Fruit fly (Drosophila melanogaster) whole organism, embryonic: ENCODE measurements around the gene CG12766.

Experiments used
- Adf1 ChIP-seq: fragments of 200-800 bp; sonication (Bioruptor generic); IDR thresholded peaks from 2 replicates; pipeline ENCODE4 v1.3.6; 2022; ENCODE audit warnings: missing biosample characterization, missing genetic modification characterization
- CG10979 ChIP-seq: fragments of 200-800 bp; sonication (Bioruptor generic); optimal IDR thresholded peaks from 2 replicates; lab custom pipeline; 2018; ENCODE audit warnings: missing biosample characterization, mild to moderate bottlenecking, missing genetic modification characterization, moderate library complexity
- CG11456 ChIP-seq: fragments of 200-800 bp; sonication (Bioruptor generic); IDR thresholded peaks from 3 replicates; pipeline ENCODE4 v1.3.6; 2022; ENCODE audit warnings: missing biosample characterization, missing genetic modification characterization
- CG11504 ChIP-seq: fragments of 200-800 bp; sonication (Bioruptor generic); optimal IDR thresholded peaks from 3 replicates; lab custom pipeline; 2019; ENCODE audit warnings: missing biosample characterization, mild to moderate bottlenecking, missing genetic modification characterization, moderate library complexity
- CG12659 ChIP-seq: fragments of 200-800 bp; sonication (Bioruptor generic); optimal IDR thresholded peaks from 3 replicates; lab custom pipeline; 2017; ENCODE audit warnings: mild to moderate bottlenecking, missing biosample characterization, missing genetic modification reagents, missing genetic modification characterization
- CG13123 ChIP-seq: fragments of 200-800 bp; sonication (Bioruptor generic); optimal IDR thresholded peaks from 2 replicates; lab custom pipeline; 2016; ENCODE audit warnings: missing biosample characterization, missing genetic modification characterization
- CG15073 ChIP-seq: fragments of 200-800 bp; sonication (Bioruptor generic); optimal IDR thresholded peaks from 2 replicates; lab custom pipeline; 2016; ENCODE audit warnings: missing biosample characterization, missing genetic modification characterization
- CG15514 ChIP-seq: fragments of 200-800 bp; sonication (Bioruptor generic); optimal IDR thresholded peaks from 3 replicates; lab custom pipeline; 2017; ENCODE audit warnings: missing biosample characterization, missing genetic modification characterization, mild to moderate bottlenecking, moderate library complexity, missing genetic modification reagents
- CG15696 ChIP-seq: fragments of 200-800 bp; sonication (Bioruptor generic); optimal IDR thresholded peaks from 2 replicates; lab custom pipeline; 2019; ENCODE audit warnings: missing biosample characterization, mild to moderate bottlenecking, missing genetic modification characterization, moderate library complexity
- CG17361 ChIP-seq: fragments of 200-800 bp; sonication (Bioruptor generic); IDR thresholded peaks from 3 replicates; pipeline ENCODE4 v1.3.6; 2022; ENCODE audit warnings: missing biosample characterization, missing genetic modification characterization
- CG1792 ChIP-seq: fragments of 200-800 bp; sonication (Bioruptor generic); optimal IDR thresholded peaks from 2 replicates; lab custom pipeline; 2016; ENCODE audit warnings: missing biosample characterization, missing genetic modification characterization
- CG2120 ChIP-seq: fragments of 200-800 bp; sonication (Bioruptor generic); optimal IDR thresholded peaks from 3 replicates; lab custom pipeline; 2016; ENCODE audit warnings: missing biosample characterization, missing genetic modification characterization
- CG2889 ChIP-seq: fragments of 200-800 bp; sonication (Bioruptor generic); IDR thresholded peaks from 3 replicates; pipeline ENCODE4 v1.3.6; 2022; ENCODE audit warnings: missing biosample characterization, missing genetic modification characterization
- CG32772 ChIP-seq: fragments of 200-800 bp; sonication (Bioruptor generic); IDR thresholded peaks from 2 replicates; pipeline ENCODE4 v1.3.6; 2022; ENCODE audit warnings: missing biosample characterization, missing genetic modification characterization
- CG4328 ChIP-seq: fragments of 200-800 bp; sonication (Bioruptor generic); optimal IDR thresholded peaks from 3 replicates; lab custom pipeline; 2017; ENCODE audit warnings: missing biosample characterization, missing genetic modification reagents, missing genetic modification characterization
- CG4730 ChIP-seq: fragments of 200-800 bp; sonication (Bioruptor generic); IDR thresholded peaks from 2 replicates; pipeline ENCODE4 v1.3.6; 2022; ENCODE audit warnings: missing biosample characterization, missing genetic modification characterization
- CG6175 ChIP-seq: fragments of 200-800 bp; sonication (Bioruptor generic); IDR thresholded peaks from 3 replicates; pipeline ENCODE4 v1.3.6; 2022; ENCODE audit warnings: missing biosample characterization, missing genetic modification characterization
- CG6254 ChIP-seq: fragments of 200-800 bp; sonication (Bioruptor generic); optimal IDR thresholded peaks from 3 replicates; lab custom pipeline; 2017; ENCODE audit warnings: mild to moderate bottlenecking, missing biosample characterization, missing genetic modification reagents, missing genetic modification characterization
- CG7556 ChIP-seq: fragments of 200-800 bp; sonication (Bioruptor generic); optimal IDR thresholded peaks from 2 replicates; lab custom pipeline; 2017; ENCODE audit warnings: missing biosample characterization, mild to moderate bottlenecking, missing genetic modification characterization
- CG7745 ChIP-seq: fragments of 200-800 bp; sonication (Bioruptor generic); optimal IDR thresholded peaks from 2 replicates; lab custom pipeline; 2018; ENCODE audit warnings: missing biosample characterization, mild to moderate bottlenecking, missing genetic modification characterization, moderate library complexity
- CG7928 ChIP-seq: fragments of 200-800 bp; sonication (Bioruptor generic); optimal IDR thresholded peaks from 2 replicates; lab custom pipeline; 2017; ENCODE audit warnings: missing biosample characterization, mild to moderate bottlenecking, missing genetic modification characterization
- CG7987 ChIP-seq: fragments of 200-800 bp; sonication (Bioruptor generic); optimal IDR thresholded peaks from 2 replicates; lab custom pipeline; 2018; ENCODE audit warnings: missing biosample characterization, mild to moderate bottlenecking, missing genetic modification characterization, moderate library complexity
- CG8281 ChIP-seq: fragments of 200-800 bp; sonication (Bioruptor generic); optimal IDR thresholded peaks from 2 replicates; lab custom pipeline; 2018; ENCODE audit warnings: missing biosample characterization, mild to moderate bottlenecking, missing genetic modification characterization, moderate library complexity
- CG8290 ChIP-seq, 3 experiments: fragments of 200-800 bp; sonication (Bioruptor generic); optimal IDR thresholded peaks; 2 replicates each; lab custom pipeline; 2016 to 2019; ENCODE audit warnings: missing biosample characterization in 3 of 3, missing genetic modification characterization in 3 of 3, mild to moderate bottlenecking in 2 of 3, moderate library complexity in 1 of 3
- CG9609 ChIP-seq: fragments of 200-800 bp; sonication (Bioruptor generic); optimal IDR thresholded peaks from 3 replicates; lab custom pipeline; 2016; ENCODE audit warnings: missing biosample characterization, missing genetic modification characterization
- Dad ChIP-seq: fragments of 200-800 bp; sonication (Bioruptor generic); optimal IDR thresholded peaks from 3 replicates; lab custom pipeline; 2016; ENCODE audit warnings: missing biosample characterization, missing genetic modification characterization
- Dref ChIP-seq: fragments of 200-800 bp; sonication (Bioruptor generic); IDR thresholded peaks from 2 replicates; pipeline ENCODE4 v1.3.6; 2022; ENCODE audit warnings: missing biosample characterization, missing genetic modification characterization
- ERR ChIP-seq: fragments of 200-800 bp; sonication (Bioruptor generic); optimal IDR thresholded peaks from 2 replicates; lab custom pipeline; 2016; ENCODE audit warnings: missing biosample characterization, missing genetic modification characterization
- Fer2 ChIP-seq: fragments of 200-800 bp; sonication (Bioruptor generic); optimal IDR thresholded peaks from 2 replicates; lab custom pipeline; 2018; ENCODE audit warnings: missing biosample characterization, mild to moderate bottlenecking, missing genetic modification characterization, moderate library complexity
- Gug ChIP-seq: fragments of 200-800 bp; sonication (Bioruptor generic); IDR thresholded peaks from 4 replicates; pipeline ENCODE4 v1.3.6; 2022; ENCODE audit warnings: missing biosample characterization, missing genetic modification characterization
- Jarid2 ChIP-seq: fragments of 200-800 bp; sonication (Bioruptor generic); optimal IDR thresholded peaks from 3 replicates; lab custom pipeline; 2017; ENCODE audit warnings: mild to moderate bottlenecking, missing biosample characterization, missing genetic modification reagents, missing genetic modification characterization
- MBD-R2 ChIP-seq: fragments of 200-800 bp; sonication (Bioruptor generic); IDR thresholded peaks from 2 replicates; pipeline ENCODE4 v1.3.6; 2022; ENCODE audit warnings: missing biosample characterization, missing genetic modification characterization
- Side ChIP-seq: fragments of 200-800 bp; sonication (Bioruptor generic); optimal IDR thresholded peaks from 2 replicates; lab custom pipeline; 2016; ENCODE audit warnings: missing biosample characterization, missing genetic modification characterization
- bowl ChIP-seq: fragments of 200-800 bp; sonication (Bioruptor generic); IDR thresholded peaks from 2 replicates; pipeline ENCODE4 v1.3.6; 2022; ENCODE audit warnings: missing biosample characterization, missing genetic modification characterization
- chinmo ChIP-seq: fragments of 200-800 bp; sonication (Bioruptor generic); IDR thresholded peaks from 4 replicates; pipeline ENCODE4 v1.3.6; 2022; ENCODE audit warnings: missing biosample characterization, missing genetic modification characterization; ENCODE audit not compliant: partially characterized antibody
- ci ChIP-seq: fragments of 200-800 bp; sonication (Bioruptor generic); IDR thresholded peaks from 3 replicates; pipeline ENCODE4 v1.3.6; 2022; ENCODE audit warnings: missing biosample characterization, missing genetic modification characterization
- cwo ChIP-seq: fragments of 200-800 bp; sonication (Bioruptor generic); optimal IDR thresholded peaks from 3 replicates; lab custom pipeline; 2017; ENCODE audit warnings: missing biosample characterization, missing genetic modification characterization, mild to moderate bottlenecking, moderate library complexity, missing genetic modification reagents
- emc ChIP-seq: fragments of 200-800 bp; sonication (Bioruptor generic); optimal IDR thresholded peaks from 2 replicates; lab custom pipeline; 2016; ENCODE audit warnings: missing biosample characterization, missing genetic modification characterization
- gsb-n ChIP-seq: fragments of 200-800 bp; sonication (Bioruptor generic); optimal IDR thresholded peaks from 3 replicates; lab custom pipeline; 2018; ENCODE audit warnings: missing biosample characterization, mild to moderate bottlenecking, missing genetic modification characterization
- her ChIP-seq: fragments of 200-800 bp; sonication (Bioruptor generic); optimal IDR thresholded peaks from 2 replicates; lab custom pipeline; 2016; ENCODE audit warnings: missing biosample characterization, missing genetic modification characterization
- lov ChIP-seq, 2 experiments: fragments of 200-800 bp in 1 of 2; fragments of >200 bp in 1 of 2; sonication (Bioruptor generic) in 1 of 2; IDR thresholded peaks in 1 of 2; optimal IDR thresholded peaks in 1 of 2; 2 replicates in 1 of 2; 3 replicates in 1 of 2; pipeline versions ENCODE4 v1.3.6 to Lab custom; 2017 to 2022; ENCODE audit warnings: missing biosample characterization in 1 of 2, missing genetic modification characterization in 1 of 2
- nerfin-2 ChIP-seq: fragments of 200-800 bp; sonication (Bioruptor generic); IDR thresholded peaks from 2 replicates; pipeline ENCODE4 v1.3.6; 2022; ENCODE audit warnings: missing biosample characterization, missing genetic modification characterization; ENCODE audit not compliant: partially characterized antibody
- nom ChIP-seq: fragments of 200-800 bp; sonication (Bioruptor generic); optimal IDR thresholded peaks from 2 replicates; lab custom pipeline; 2017; ENCODE audit warnings: missing biosample characterization, missing genetic modification characterization, mild to moderate bottlenecking, moderate library complexity, missing genetic modification reagents
- onecut ChIP-seq: fragments of 200-800 bp; sonication (Bioruptor generic); IDR thresholded peaks from 2 replicates; pipeline ENCODE4 v1.3.6; 2022; ENCODE audit warnings: missing biosample characterization, missing genetic modification characterization
- ro ChIP-seq: fragments of 200-800 bp; sonication (Bioruptor generic); IDR thresholded peaks from 2 replicates; pipeline ENCODE4 v1.3.6; 2022; ENCODE audit warnings: missing biosample characterization, missing genetic modification characterization
- row ChIP-seq: fragments of 200-800 bp; sonication (Bioruptor generic); IDR thresholded peaks from 3 replicates; pipeline ENCODE4 v1.3.6; 2022; ENCODE audit warnings: missing biosample characterization, missing genetic modification characterization
- shn ChIP-seq: fragments of 200-800 bp; sonication (Bioruptor generic); optimal IDR thresholded peaks from 3 replicates; lab custom pipeline; 2016; ENCODE audit warnings: missing biosample characterization, missing genetic modification characterization
- sisA ChIP-seq: fragments of 200-800 bp; sonication (Bioruptor generic); IDR thresholded peaks from 2 replicates; pipeline ENCODE4 v1.3.6; 2022; ENCODE audit warnings: missing biosample characterization, missing genetic modification characterization
- z ChIP-seq: fragments of 200-800 bp; sonication (Bioruptor generic); IDR thresholded peaks from 3 replicates; pipeline ENCODE4 v1.3.6; 2022; ENCODE audit warnings: missing biosample characterization, missing genetic modification characterization
- zen2 ChIP-seq: fragments of 200-800 bp; sonication (Bioruptor generic); IDR thresholded peaks from 3 replicates; pipeline ENCODE4 v1.3.6; 2022; ENCODE audit warnings: missing biosample characterization, missing genetic modification characterization; ENCODE audit not compliant: partially characterized antibody

Gene CG12766

dm6 chr3L:3903301-3903700 is 36.6 kb downstream of the CG12766 start, which contains the start of gene Sc2 (continued):
- TF ChIP-seq shn, result no peak
- TF ChIP-seq CG4328 (GFP tag; lab: Kevin White, UChicago), result no peak
- TF ChIP-seq nerfin-2 (GFP tag; lab: Robert Waterston, UW), result no peak
- TF ChIP-seq Gug (GFP tag; lab: Robert Waterston, UW), result no peak
- no peak for TF ChIP-seq CG32772 (GFP tag; lab: Robert Waterston, UW)
- TF ChIP-seq CG17361 (GFP tag; lab: Robert Waterston, UW), result no peak
- no peak for TF ChIP-seq CG11504 (tag; lab: Kevin White, UChicago)
- TF ChIP-seq CG2889, result no peak
- no peak for TF ChIP-seq sisA (GFP tag; lab: Robert Waterston, UW)
- TF ChIP-seq CG9609 (GFP tag; lab: Kevin White, UChicago), result no peak
- 0 out of 3 replicates have a peak, but pooled peaks have one; percentile 9 for TF ChIP-seq ci (GFP tag; lab: Robert Waterston, UW)
- no peak for TF ChIP-seq Side
- TF ChIP-seq ro (GFP tag; lab: Robert Waterston, UW), result no peak
- no peak for TF ChIP-seq CG7745 (tag; lab: Kevin White, UChicago)
- no peak; the same call in 1 of the 2 replicates for TF ChIP-seq onecut
- TF ChIP-seq bowl (GFP tag; lab: Robert Waterston, UW), result no peak
- TF ChIP-seq CG11456 (GFP tag; lab: Robert Waterston, UW), result no peak
- no peak for TF ChIP-seq CG4730 (GFP tag; lab: Robert Waterston, UW)
- TF ChIP-seq chinmo (GFP tag; lab: Robert Waterston, UW), result 0 out of 4 replicates have a peak, but pooled peaks have one; percentile 14
- no peak for TF ChIP-seq CG8281
- no peak for TF ChIP-seq CG6175 (GFP tag; lab: Robert Waterston, UW)
- TF ChIP-seq emc (GFP tag; lab: Kevin White, UChicago), result no peak
- TF ChIP-seq lov (optimal IDR thresholded peaks at IDR 0.05; lab: Kevin White, UChicago), result no peak
- 0 out of 3 replicates have a peak, but pooled peaks have one; percentile 30 for TF ChIP-seq lov (GFP tag; IDR thresholded peaks at IDR 0.05; lab: Robert Waterston, UW)
- TF ChIP-seq CG15073 (GFP tag; lab: Kevin White, UChicago), result no peak
- TF ChIP-seq Dad (GFP tag; lab: Kevin White, UChicago), result no peak
- 0 out of 2 replicates have a peak, but pooled peaks have one; percentile 12 for TF ChIP-seq Dref (GFP tag; lab: Robert Waterston, UW)
- TF ChIP-seq CG2120 (GFP tag; lab: Kevin White, UChicago), result no peak
- TF ChIP-seq Fer2 (tag; lab: Kevin White, UChicago), result no peak
- no peak for TF ChIP-seq Adf1 (GFP tag; lab: Robert Waterston, UW)
- no peak for TF ChIP-seq CG6254 (GFP tag; lab: Kevin White, UChicago)
- no peak for TF ChIP-seq CG10979 (tag; lab: Kevin White, UChicago)
- TF ChIP-seq CG7928 (GFP tag; lab: Kevin White, UChicago), result no peak
- TF ChIP-seq her (GFP tag; lab: Kevin White, UChicago), result no peak
- TF ChIP-seq CG7556 (GFP tag; lab: Kevin White, UChicago), result no peak
- peak; percentile 62 for TF ChIP-seq Jarid2 (GFP tag; lab: Kevin White, UChicago)
- peak; percentile 21 for TF ChIP-seq nom (GFP tag; lab: Kevin White, UChicago)
- TF ChIP-seq ERR, result peak; percentile 49
- TF ChIP-seq CG12659, result no peak
- no peak for TF ChIP-seq cwo (GFP tag; lab: Kevin White, UChicago)
- TF ChIP-seq zen2 (GFP tag; lab: Robert Waterston, UW), result no peak
- TF ChIP-seq CG15696 (tag; lab: Kevin White, UChicago), result no peak
- peak; percentile 81 for TF ChIP-seq row
- TF ChIP-seq z (GFP tag; lab: Robert Waterston, UW), result 0 out of 3 replicates have a peak, but pooled peaks have one; percentile 12
- no peak for TF ChIP-seq CG8290 (GFP tag; optimal IDR thresholded peaks at IDR 0.05; lab: Kevin White, UChicago)
- TF ChIP-seq CG8290 (tag; optimal IDR thresholded peaks at IDR 0.05; lab: Kevin White, UChicago), result peak in 1 of 2 experiments; percentile 62
- no peak for TF ChIP-seq CG7987 (GFP tag; lab: Kevin White, UChicago)
- TF ChIP-seq MBD-R2 (GFP tag; lab: Robert Waterston, UW), result peak; percentile 67
- TF ChIP-seq gsb-n, result no peak
- no peak for TF ChIP-seq CG15514
- no peak for TF ChIP-seq CG1792 (GFP tag; lab: Kevin White, UChicago)
- TF ChIP-seq CG13123 (GFP tag; lab: Kevin White, UChicago), result no peak
